Worm (Caenorhabditis elegans): Measurements from ENCODE around the gene M163.11.
A peak's percentile ranks its signal among the peaks of the same experiment; 100 is the strongest.

Gene M163.11

DNA sequence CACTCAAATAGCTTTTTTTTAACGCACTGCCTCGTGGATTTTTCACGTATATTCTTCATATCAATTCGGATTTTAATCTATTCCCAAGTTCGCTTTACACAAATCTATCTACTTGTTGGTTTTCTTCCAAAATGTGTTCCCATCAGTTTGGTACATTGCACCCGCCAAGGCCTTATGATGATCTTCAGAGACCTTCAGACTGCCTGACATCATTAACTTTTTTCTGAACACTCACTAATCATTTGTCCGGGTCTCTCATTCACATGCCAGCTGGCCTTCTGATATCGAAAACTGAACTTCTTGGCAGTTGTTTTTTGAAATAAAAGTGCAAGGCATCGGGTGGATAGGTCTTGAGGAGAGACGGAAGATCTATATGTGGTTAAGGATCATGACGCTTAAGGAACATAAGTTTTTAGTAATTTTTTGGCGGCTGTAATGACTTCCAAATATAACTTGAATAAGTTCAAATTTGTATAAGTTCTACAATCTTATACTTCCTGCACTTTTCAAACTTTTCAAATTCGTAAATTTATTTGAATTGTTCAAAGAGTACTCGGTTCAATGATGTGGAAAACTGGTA, 20.7 kb downstream of the M163.11 start:
- no peak for TF ChIP-seq elt-2 (tag; optimal IDR thresholded peaks at IDR 0.05)
- no peak for TF ChIP-seq unc-39 (tag; optimal IDR thresholded peaks at IDR 0.05)
- peak; percentile 53 for TF ChIP-seq nhr-25 (tag; optimal IDR thresholded peaks at IDR 0.05)
- no peak for TF ChIP-seq nfya-1 (tag; optimal IDR thresholded peaks at IDR 0.05; ENCODE audit: insufficient read depth)
- no peak for TF ChIP-seq ztf-4 (tag; optimal IDR thresholded peaks at IDR 0.05)
- TF ChIP-seq tbx-2 (tag; optimal IDR thresholded peaks at IDR 0.05), result no peak
- TF ChIP-seq egl-5 (tag; optimal IDR thresholded peaks at IDR 0.05), result no peak
- TF ChIP-seq nhr-43 (tag; optimal IDR thresholded peaks at IDR 0.05; ENCODE audit: poor library complexity, severe bottlenecking), result peak; percentile 5
- TF ChIP-seq unc-62 (GFP tag; optimal IDR thresholded peaks at IDR 0.05), result no peak
- no peak for TF ChIP-seq nhr-76 (tag; optimal IDR thresholded peaks at IDR 0.05)
- TF ChIP-seq nhr-12 (tag; optimal IDR thresholded peaks at IDR 0.05), result no peak
- TF ChIP-seq ceh-9 (tag; optimal IDR thresholded peaks at IDR 0.05), result no peak
- no peak for TF ChIP-seq pha-4 (tag; optimal IDR thresholded peaks at IDR 0.05)
- no peak for TF ChIP-seq ZK546.5 (tag; optimal IDR thresholded peaks at IDR 0.05)

- TF ChIP-seq lin-15B (tag; optimal IDR thresholded peaks at IDR 0.05) (no peak), lsy-12 (tag; optimal IDR thresholded peaks at IDR 0.05) (no peak), ceh-9 (tag; optimal IDR thresholded peaks at IDR 0.05) (no peak), daf-12 (tag; optimal IDR thresholded peaks at IDR 0.05) (no peak), ztf-4 (tag; optimal IDR thresholded peaks at IDR 0.05) (no peak), ztf-11 (tag; optimal IDR thresholded peaks at IDR 0.05) (no peak), elt-2 (tag; optimal IDR thresholded peaks at IDR 0.05) (peak; percentile 99), tbx-2 (tag; optimal IDR thresholded peaks at IDR 0.05) (no peak), elt-3 (tag; optimal IDR thresholded peaks at IDR 0.05) (no peak), pha-4 (tag; optimal IDR thresholded peaks at IDR 0.05) (peak; percentile 14), elt-1 (tag; optimal IDR thresholded peaks at IDR 0.05) (peak; percentile 84), ZK546.5 (tag; optimal IDR thresholded peaks at IDR 0.05) (no peak), eor-1 (tag; optimal IDR thresholded peaks at IDR 0.05) (no peak), R02D3.7 (tag; optimal IDR thresholded peaks at IDR 0.05) (no peak), pqm-1 (tag; optimal IDR thresholded peaks at IDR 0.05) (peak; percentile 17), egl-5 (tag; optimal IDR thresholded peaks at IDR 0.05) (no peak), zag-1 (tag; optimal IDR thresholded peaks at IDR 0.05) (no peak), mml-1 (tag; optimal IDR thresholded peaks at IDR 0.05) (no peak), nhr-237 (tag; optimal IDR thresholded peaks at IDR 0.05) (no peak), fkh-10 (GFP tag; optimal IDR thresholded peaks at IDR 0.05) (no peak), egl-27 (tag; optimal IDR thresholded peaks at IDR 0.05) (peak; percentile 36), fos-1 (tag; optimal IDR thresholded peaks at IDR 0.05) (no peak), sea-2 (GFP tag; optimal IDR thresholded peaks at IDR 0.05) (no peak), nhr-25 (tag; optimal IDR thresholded peaks at IDR 0.05) (peak; percentile 72)
These were observed 21.4 kb downstream of the M163.11 start for ce11 chrX:14500422-14501058.

DNA sequence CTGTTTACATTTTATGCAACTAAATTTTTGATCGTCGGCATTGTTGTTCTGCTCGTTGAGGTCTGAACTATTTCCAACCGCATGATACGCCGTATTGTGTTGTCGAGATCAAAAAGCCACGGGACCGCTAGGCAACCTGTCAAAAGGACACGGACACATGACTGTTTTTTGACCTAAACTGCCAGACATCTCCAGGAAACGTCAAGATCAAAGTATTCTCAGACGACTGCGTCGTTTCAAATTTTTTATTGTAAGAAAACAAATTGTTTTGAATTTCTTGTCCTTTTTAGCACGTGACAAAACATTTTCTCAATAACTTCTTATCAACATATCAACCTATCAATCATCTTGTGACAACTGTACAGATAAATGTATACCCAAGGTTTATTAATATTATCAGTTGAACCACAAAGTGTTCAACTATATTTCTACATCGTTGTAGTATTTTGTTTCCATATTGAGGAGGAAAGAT, 23.0 kb downstream of the M163.11 start:
- no peak for TF ChIP-seq unc-39 (tag; optimal IDR thresholded peaks at IDR 0.05)
- TF ChIP-seq ceh-9 (tag; optimal IDR thresholded peaks at IDR 0.05), result no peak
- no peak for TF ChIP-seq ceh-16 (tag; optimal IDR thresholded peaks at IDR 0.05)
- peak; percentile 69 for TF ChIP-seq nhr-25 (tag; optimal IDR thresholded peaks at IDR 0.05)
- no peak for TF ChIP-seq nhr-12 (tag; optimal IDR thresholded peaks at IDR 0.05)
- peak; percentile 45 for TF ChIP-seq unc-62 (GFP tag; optimal IDR thresholded peaks at IDR 0.05)
- TF ChIP-seq nhr-43 (tag; optimal IDR thresholded peaks at IDR 0.05; ENCODE audit: poor library complexity, severe bottlenecking), result peak; percentile 82
- TF ChIP-seq nhr-67 (tag; optimal IDR thresholded peaks at IDR 0.05), result no peak
- TF ChIP-seq nhr-237 (tag; optimal IDR thresholded peaks at IDR 0.05), result no peak
- no peak for TF ChIP-seq ztf-4 (tag; optimal IDR thresholded peaks at IDR 0.05)
- no peak for TF ChIP-seq ama-1 (optimal IDR thresholded peaks at IDR 0.05)
- peak; percentile 61 for TF ChIP-seq pha-4 (tag; optimal IDR thresholded peaks at IDR 0.05)
- TF ChIP-seq lsy-12 (tag; optimal IDR thresholded peaks at IDR 0.05), result no peak
- TF ChIP-seq ceh-28 (tag; optimal IDR thresholded peaks at IDR 0.05), result no peak
- no peak for TF ChIP-seq sea-2 (GFP tag; optimal IDR thresholded peaks at IDR 0.05)
- no peak for TF ChIP-seq zag-1 (tag; optimal IDR thresholded peaks at IDR 0.05)
- no peak for TF ChIP-seq lin-15B (tag; optimal IDR thresholded peaks at IDR 0.05)
- TF ChIP-seq nfya-1 (tag; optimal IDR thresholded peaks at IDR 0.05; ENCODE audit: insufficient read depth), result peak; percentile 9
- TF ChIP-seq nhr-77 (tag; optimal IDR thresholded peaks at IDR 0.05), result no peak
- TF ChIP-seq fos-1 (tag; optimal IDR thresholded peaks at IDR 0.05), result no peak
- no peak for TF ChIP-seq elt-3 (tag; optimal IDR thresholded peaks at IDR 0.05)
- TF ChIP-seq nhr-23 (tag; optimal IDR thresholded peaks at IDR 0.05), result peak; percentile 13
- TF ChIP-seq nhr-76 (tag; optimal IDR thresholded peaks at IDR 0.05), result no peak
- TF ChIP-seq fkh-2 (tag; optimal IDR thresholded peaks at IDR 0.05), result no peak
- no peak for TF ChIP-seq lin-39 (tag; optimal IDR thresholded peaks at IDR 0.05)
- TF ChIP-seq elt-2 (tag; optimal IDR thresholded peaks at IDR 0.05), result peak; percentile 97
- no peak for TF ChIP-seq R02D3.7 (tag; optimal IDR thresholded peaks at IDR 0.05)
- TF ChIP-seq egl-5 (tag; optimal IDR thresholded peaks at IDR 0.05), result no peak
- no peak for TF ChIP-seq eor-1 (tag; optimal IDR thresholded peaks at IDR 0.05)
- no peak for TF ChIP-seq skn-1 (tag; optimal IDR thresholded peaks at IDR 0.05)
- TF ChIP-seq ZK546.5 (tag; optimal IDR thresholded peaks at IDR 0.05), result no peak
- TF ChIP-seq egl-27 (tag; optimal IDR thresholded peaks at IDR 0.05), result no peak
- TF ChIP-seq mml-1 (tag; optimal IDR thresholded peaks at IDR 0.05), result no peak
- no peak for TF ChIP-seq fkh-10 (GFP tag; optimal IDR thresholded peaks at IDR 0.05)
- TF ChIP-seq elt-1 (tag; optimal IDR thresholded peaks at IDR 0.05), result peak; percentile 19
- no peak for TF ChIP-seq aly-2 (tag; optimal IDR thresholded peaks at IDR 0.05)
- no peak for TF ChIP-seq mdl-1 (tag; optimal IDR thresholded peaks at IDR 0.05)
- TF ChIP-seq daf-12 (tag; optimal IDR thresholded peaks at IDR 0.05), result no peak
- no peak for TF ChIP-seq nhr-11 (tag; optimal IDR thresholded peaks at IDR 0.05)
- no peak for TF ChIP-seq ceh-82 (tag; optimal IDR thresholded peaks at IDR 0.05)
